Worm (Caenorhabditis elegans) whole organism, young adult: ENCODE measurements around the gene bas-1.

Experiments
- C06A6.2 ChIP-seq: fragments of 200-800 bp; sonication (Bioruptor generic); conservative IDR thresholded peaks from 2 replicates; pipeline ENCODE4 v1.3.6; 2022; ENCODE audit warnings: missing genetic modification characterization, missing compliant biosample characterization
- D2030.7 ChIP-seq: fragments of 200-800 bp; sonication (Bioruptor generic); IDR thresholded peaks from 2 replicates; pipeline ENCODE4 v1.3.6; 2022; ENCODE audit warnings: missing genetic modification reagents, missing genetic modification characterization, missing compliant biosample characterization
- F52B5.7 ChIP-seq: sonication (generic microtip); optimal IDR thresholded peaks from 2 replicates; lab custom pipeline; 2016; ENCODE audit warnings: mild to moderate bottlenecking, missing genetic modification characterization, missing compliant biosample characterization
- ceh-58 ChIP-seq: fragments of 200-800 bp; sonication (Bioruptor generic); IDR thresholded peaks from 2 replicates; pipeline ENCODE4 v1.3.6; 2022; ENCODE audit warnings: missing genetic modification characterization, missing compliant biosample characterization
- hmg-1.2 ChIP-seq: fragments of 200-800 bp; sonication (Bioruptor generic); IDR thresholded peaks from 2 replicates; pipeline ENCODE4 v1.3.6; 2022; ENCODE audit warnings: missing genetic modification reagents, missing genetic modification characterization, missing compliant biosample characterization
- mxl-1 ChIP-seq: sonication (generic microtip); optimal IDR thresholded peaks from 2 replicates; lab custom pipeline; 2016; ENCODE audit warnings: missing genetic modification characterization, missing compliant biosample characterization
- nhr-120 ChIP-seq: fragments of 200-800 bp; sonication (Bioruptor generic); IDR thresholded peaks from 2 replicates; pipeline ENCODE4 v1.3.6; 2022; ENCODE audit warnings: missing genetic modification characterization, missing compliant biosample characterization
- unc-62 ChIP-seq: fragments of 150-350 bp; optimal IDR thresholded peaks from 2 replicates; lab custom pipeline; 2014; ENCODE audit warnings: missing biosample characterization, missing genetic modification reagents, missing genetic modification characterization

DNA sequence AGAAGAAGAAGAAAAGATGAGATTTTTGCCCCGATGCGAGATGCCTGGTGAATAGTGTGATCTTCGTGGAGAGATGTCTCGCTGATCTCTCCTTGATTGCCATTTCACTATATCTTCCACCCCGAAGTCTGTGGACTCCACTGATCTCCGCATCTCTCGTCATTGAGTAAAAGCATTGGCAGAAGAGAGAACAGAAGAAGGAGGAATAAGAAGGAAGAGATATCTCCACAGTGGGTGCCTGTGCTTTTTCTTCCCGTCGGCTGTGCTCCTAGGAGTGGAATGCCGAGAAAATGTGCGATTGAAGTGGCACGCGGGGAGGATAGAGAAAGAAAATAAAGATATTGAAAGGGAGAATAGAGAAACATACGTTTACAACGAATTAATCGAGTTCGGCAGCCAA lies 48.4 kb upstream of the bas-1 start:
- no peak for TF ChIP-seq F52B5.7
- no peak for TF ChIP-seq unc-62
- no peak for TF ChIP-seq ceh-58
- TF ChIP-seq mxl-1 (tag; lab: Kevin White, UChicago) = no peak
- no peak for TF ChIP-seq nhr-120 (GFP tag; lab: Robert Waterston, UW)
- 0 out of 2 replicates have a peak, but pooled peaks have one; percentile 10 for TF ChIP-seq hmg-1.2 (GFP tag; lab: Robert Waterston, UW)
- TF ChIP-seq C06A6.2 (GFP tag; lab: Robert Waterston, UW) = no peak
- no peak for TF ChIP-seq D2030.7
